Fruit fly (Drosophila melanogaster) whole organism, embryonic: Measurements from ENCODE around the gene Irc.

ENCODE experiments used
- CG10431 ChIP-seq: fragments of 200-800 bp; sonication (Bioruptor generic); optimal IDR thresholded peaks from 3 replicates; lab custom pipeline; 2018; ENCODE audit warnings: missing biosample characterization, mild to moderate bottlenecking, missing genetic modification characterization
- CG10462 ChIP-seq: fragments of 200-800 bp; sonication (Bioruptor generic); optimal IDR thresholded peaks from 2 replicates; lab custom pipeline; 2016; ENCODE audit warnings: missing biosample characterization, missing genetic modification characterization
- CG11093 ChIP-seq: fragments of 200-800 bp; sonication (Bioruptor generic); IDR thresholded peaks from 3 replicates; pipeline ENCODE4 v1.3.6; 2022; ENCODE audit warnings: missing biosample characterization, missing genetic modification characterization
- CG11398 ChIP-seq: fragments of 200-800 bp; sonication (Bioruptor generic); optimal IDR thresholded peaks from 2 replicates; lab custom pipeline; 2016; ENCODE audit warnings: missing biosample characterization, missing genetic modification characterization
- CG11504 ChIP-seq: fragments of 200-800 bp; sonication (Bioruptor generic); optimal IDR thresholded peaks from 3 replicates; lab custom pipeline; 2019; ENCODE audit warnings: missing biosample characterization, mild to moderate bottlenecking, missing genetic modification characterization, moderate library complexity
- CG13123 ChIP-seq: fragments of 200-800 bp; sonication (Bioruptor generic); optimal IDR thresholded peaks from 2 replicates; lab custom pipeline; 2016; ENCODE audit warnings: missing biosample characterization, missing genetic modification characterization
- CG14710 ChIP-seq: fragments of 200-800 bp; sonication (Bioruptor generic); optimal IDR thresholded peaks from 3 replicates; lab custom pipeline; 2019; ENCODE audit warnings: missing biosample characterization, mild to moderate bottlenecking, missing genetic modification characterization, moderate library complexity
- CG15073 ChIP-seq: fragments of 200-800 bp; sonication (Bioruptor generic); optimal IDR thresholded peaks from 2 replicates; lab custom pipeline; 2016; ENCODE audit warnings: missing biosample characterization, missing genetic modification characterization
- CG15601 ChIP-seq: fragments of 200-800 bp; sonication (Bioruptor generic); optimal IDR thresholded peaks from 3 replicates; lab custom pipeline; 2019; ENCODE audit warnings: missing biosample characterization, mild to moderate bottlenecking, missing genetic modification characterization, moderate library complexity
- CG2875 ChIP-seq: fragments of 200-800 bp; sonication (Bioruptor generic); optimal IDR thresholded peaks from 2 replicates; lab custom pipeline; 2017; ENCODE audit warnings: missing biosample characterization, mild to moderate bottlenecking, missing genetic modification characterization, missing genetic modification reagents
- CG31441 ChIP-seq: fragments of 200-800 bp; sonication (Bioruptor generic); IDR thresholded peaks from 2 replicates; pipeline ENCODE4 v1.3.6; 2022; ENCODE audit warnings: missing biosample characterization, missing genetic modification characterization
- CG3726 ChIP-seq: fragments of 200-800 bp; sonication (Bioruptor generic); IDR thresholded peaks from 3 replicates; pipeline ENCODE4, ENCODE4 v1.3.6; 2022; ENCODE audit warnings: missing biosample characterization, missing genetic modification characterization
- CG4328 ChIP-seq: fragments of 200-800 bp; sonication (Bioruptor generic); optimal IDR thresholded peaks from 3 replicates; lab custom pipeline; 2017; ENCODE audit warnings: missing biosample characterization, missing genetic modification reagents, missing genetic modification characterization
- CG7372 ChIP-seq: fragments of 200-800 bp; sonication (Bioruptor generic); IDR thresholded peaks from 2 replicates; pipeline ENCODE4 v1.3.6; 2022; ENCODE audit warnings: missing biosample characterization, missing genetic modification characterization
- CG7745 ChIP-seq: fragments of 200-800 bp; sonication (Bioruptor generic); optimal IDR thresholded peaks from 2 replicates; lab custom pipeline; 2018; ENCODE audit warnings: missing biosample characterization, mild to moderate bottlenecking, missing genetic modification characterization, moderate library complexity
- CG9437 ChIP-seq: fragments of 200-800 bp; sonication (Bioruptor generic); optimal IDR thresholded peaks from 2 replicates; lab custom pipeline; 2018; ENCODE audit warnings: missing biosample characterization, mild to moderate bottlenecking, missing genetic modification characterization
- D19B ChIP-seq: fragments of 200-800 bp; sonication (Bioruptor generic); optimal IDR thresholded peaks from 2 replicates; lab custom pipeline; 2017; ENCODE audit warnings: missing biosample characterization, mild to moderate bottlenecking, missing genetic modification characterization
- E2f1 ChIP-seq: fragments of 200-800 bp; sonication (Bioruptor generic); IDR thresholded peaks from 2 replicates; pipeline ENCODE4 v1.3.6; 2022; ENCODE audit warnings: missing biosample characterization, missing genetic modification characterization
- Elba2 ChIP-seq: fragments of 200-800 bp; sonication (Bioruptor generic); optimal IDR thresholded peaks from 3 replicates; lab custom pipeline; 2016; ENCODE audit warnings: missing biosample characterization, missing genetic modification characterization
- Gsc ChIP-seq: fragments of 200-800 bp; sonication (Bioruptor generic); IDR thresholded peaks from 2 replicates; pipeline ENCODE4 v1.3.6; 2022; ENCODE audit warnings: missing biosample characterization, missing genetic modification characterization
- HHEX ChIP-seq: fragments of 200-800 bp; sonication (Bioruptor generic); optimal IDR thresholded peaks from 3 replicates; lab custom pipeline; 2017; ENCODE audit warnings: missing biosample characterization, mild to moderate bottlenecking, missing genetic modification characterization, missing genetic modification reagents
- Hey ChIP-seq: fragments of 200-800 bp; sonication (Bioruptor generic); optimal IDR thresholded peaks from 3 replicates; lab custom pipeline; 2018; ENCODE audit warnings: missing biosample characterization, mild to moderate bottlenecking, missing genetic modification characterization
- Hsf ChIP-seq: fragments of 200-800 bp; sonication (Bioruptor generic); optimal IDR thresholded peaks from 3 replicates; lab custom pipeline; 2016; ENCODE audit warnings: missing biosample characterization, missing genetic modification characterization
- NFAT ChIP-seq: fragments of 200-800 bp; sonication (Bioruptor generic); IDR thresholded peaks from 2 replicates; pipeline ENCODE4 v1.3.6; 2022; ENCODE audit warnings: missing biosample characterization, missing genetic modification characterization
- Rx ChIP-seq: fragments of 200-800 bp; sonication (Bioruptor generic); IDR thresholded peaks from 2 replicates; pipeline ENCODE4 v1.3.6; 2022; ENCODE audit warnings: missing biosample characterization, missing genetic modification characterization
- ac ChIP-seq: fragments of 200-800 bp; sonication (Bioruptor generic); optimal IDR thresholded peaks from 3 replicates; lab custom pipeline; 2017; ENCODE audit warnings: missing biosample characterization, mild to moderate bottlenecking, missing genetic modification characterization
- amos ChIP-seq: fragments of 200-800 bp; sonication (Bioruptor generic); IDR thresholded peaks from 2 replicates; pipeline ENCODE4 v1.3.6; 2022; ENCODE audit warnings: missing biosample characterization, missing genetic modification characterization; ENCODE audit not compliant: partially characterized antibody
- ap ChIP-seq: fragments of 200-800 bp; sonication (Bioruptor generic); IDR thresholded peaks from 2 replicates; pipeline ENCODE4 v1.3.6; 2022; ENCODE audit warnings: missing biosample characterization, missing genetic modification characterization
- caup ChIP-seq: fragments of 200-800 bp; sonication (Bioruptor generic); optimal IDR thresholded peaks from 3 replicates; lab custom pipeline; 2017; ENCODE audit warnings: missing biosample characterization, mild to moderate bottlenecking, missing genetic modification characterization, moderate library complexity; ENCODE audit not compliant: severe bottlenecking
- chinmo ChIP-seq: fragments of 200-800 bp; sonication (Bioruptor generic); IDR thresholded peaks from 4 replicates; pipeline ENCODE4 v1.3.6; 2022; ENCODE audit warnings: missing biosample characterization, missing genetic modification characterization; ENCODE audit not compliant: partially characterized antibody
- ci ChIP-seq: fragments of 200-800 bp; sonication (Bioruptor generic); IDR thresholded peaks from 3 replicates; pipeline ENCODE4 v1.3.6; 2022; ENCODE audit warnings: missing biosample characterization, missing genetic modification characterization
- dmrt99B ChIP-seq: fragments of 200-800 bp; sonication (Bioruptor generic); optimal IDR thresholded peaks from 2 replicates; lab custom pipeline; 2018; ENCODE audit warnings: missing biosample characterization, mild to moderate bottlenecking, missing genetic modification characterization, moderate library complexity
- fd102C ChIP-seq: fragments of 200-800 bp; sonication (Bioruptor generic); optimal IDR thresholded peaks from 2 replicates; lab custom pipeline; 2018; ENCODE audit warnings: missing biosample characterization, mild to moderate bottlenecking, missing genetic modification characterization, moderate library complexity
- fru ChIP-seq: fragments of >200 bp; optimal IDR thresholded peaks from 2 replicates; lab custom pipeline; 2017
- gcm ChIP-seq: fragments of 200-800 bp; sonication (Bioruptor generic); optimal IDR thresholded peaks from 2 replicates; lab custom pipeline; 2019; ENCODE audit warnings: missing biosample characterization, mild to moderate bottlenecking, missing genetic modification characterization, moderate library complexity
- grn ChIP-seq: fragments of 200-800 bp; sonication (Bioruptor generic); optimal IDR thresholded peaks from 3 replicates; lab custom pipeline; 2017; ENCODE audit warnings: missing biosample characterization, missing genetic modification characterization
- jigr1 ChIP-seq: fragments of 200-800 bp; sonication (Bioruptor generic); IDR thresholded peaks from 3 replicates; pipeline ENCODE4 v1.3.6; 2022; ENCODE audit warnings: missing biosample characterization, missing genetic modification characterization
- kah ChIP-seq: fragments of 200-800 bp; sonication (Bioruptor generic); optimal IDR thresholded peaks from 2 replicates; lab custom pipeline; 2018; ENCODE audit warnings: missing biosample characterization, mild to moderate bottlenecking, missing genetic modification characterization
- nau ChIP-seq: fragments of 200-800 bp; sonication (Bioruptor generic); optimal IDR thresholded peaks from 3 replicates; lab custom pipeline; 2017; ENCODE audit warnings: missing biosample characterization, mild to moderate bottlenecking, missing genetic modification characterization, missing genetic modification reagents
- oc ChIP-seq: fragments of 200-800 bp; sonication (Bioruptor generic); optimal IDR thresholded peaks from 2 replicates; lab custom pipeline; 2018; ENCODE audit warnings: missing biosample characterization, mild to moderate bottlenecking, missing genetic modification characterization, moderate library complexity
- pum ChIP-seq: fragments of 200-800 bp; sonication (Bioruptor generic); optimal IDR thresholded peaks from 2 replicates; lab custom pipeline; 2016; ENCODE audit warnings: missing biosample characterization, missing genetic modification characterization
- pzg ChIP-seq: fragments of 200-800 bp; sonication (Bioruptor generic); optimal IDR thresholded peaks from 3 replicates; lab custom pipeline; 2018; ENCODE audit warnings: missing biosample characterization, mild to moderate bottlenecking, missing genetic modification characterization, moderate library complexity
- seq ChIP-seq: fragments of 200-800 bp; sonication (Bioruptor generic); IDR thresholded peaks from 2 replicates; pipeline ENCODE4 v1.3.6; 2022; ENCODE audit warnings: missing biosample characterization, missing genetic modification characterization
- sisA ChIP-seq: fragments of 200-800 bp; sonication (Bioruptor generic); IDR thresholded peaks from 2 replicates; pipeline ENCODE4 v1.3.6; 2022; ENCODE audit warnings: missing biosample characterization, missing genetic modification characterization
- sob ChIP-seq: fragments of 200-800 bp; sonication (Bioruptor generic); IDR thresholded peaks from 2 replicates; pipeline ENCODE4 v1.3.6; 2022; ENCODE audit warnings: missing biosample characterization, missing genetic modification characterization
- sr ChIP-seq: fragments of 200-800 bp; sonication (Bioruptor generic); IDR thresholded peaks from 3 replicates; pipeline ENCODE4 v1.3.6; 2022; ENCODE audit warnings: missing biosample characterization, missing genetic modification characterization
- vfl ChIP-seq: fragments of 200-800 bp; sonication (Bioruptor generic); optimal IDR thresholded peaks from 2 replicates; lab custom pipeline; 2016; ENCODE audit warnings: missing biosample characterization, missing genetic modification characterization
- vnd ChIP-seq: fragments of 200-800 bp; sonication (Bioruptor generic); IDR thresholded peaks from 3 replicates; pipeline ENCODE4 v1.3.6; 2022; ENCODE audit warnings: missing biosample characterization, missing genetic modification characterization; ENCODE audit not compliant: partially characterized antibody
- zfh2 ChIP-seq: fragments of 200-800 bp; sonication (Bioruptor generic); optimal IDR thresholded peaks from 2 replicates; lab custom pipeline; 2016; ENCODE audit warnings: missing biosample characterization, missing genetic modification characterization

The Irc gene

dm6 chr3R:16957759-16958536, 44.7 kb upstream of the Irc start (continued):
- TF ChIP-seq pzg (GFP tag; lab: Kevin White, UChicago) = peak; percentile 12
- TF ChIP-seq amos = peak; percentile 12; the same call in 1 of the 2 replicates
- TF ChIP-seq Gsc (GFP tag; lab: Robert Waterston, UW) = no peak
- peak; percentile 92 for TF ChIP-seq CG14710
- no peak for TF ChIP-seq CG11398
- TF ChIP-seq zfh2 = no peak
- peak; percentile 24 for TF ChIP-seq fd102C
- TF ChIP-seq grn (GFP tag; lab: Kevin White, UChicago) = no peak
- TF ChIP-seq ac (GFP tag; lab: Kevin White, UChicago) = peak; percentile 38
- TF ChIP-seq NFAT = peak; percentile 60
- peak; percentile 64 for TF ChIP-seq CG10431 (GFP tag; lab: Kevin White, UChicago)
- no peak for TF ChIP-seq jigr1 (GFP tag; lab: Robert Waterston, UW)
- 0 out of 4 replicates have a peak, but pooled peaks have one; percentile 45 for TF ChIP-seq chinmo (GFP tag; lab: Robert Waterston, UW)
- TF ChIP-seq seq (GFP tag; lab: Robert Waterston, UW) = 0 out of 2 replicates have a peak, but pooled peaks have one; percentile 34
- TF ChIP-seq Hsf (GFP tag; lab: Kevin White, UChicago) = peak; percentile 33
- peak; percentile 92 for TF ChIP-seq CG9437 (GFP tag; lab: Kevin White, UChicago)
- TF ChIP-seq Hey (tag; lab: Kevin White, UChicago) = no peak
- 0 out of 3 replicates have a peak, but pooled peaks have one; percentile 38 for TF ChIP-seq CG3726 (GFP tag; lab: Robert Waterston, UW)
- TF ChIP-seq vfl (GFP tag; lab: Kevin White, UChicago) = no peak
- TF ChIP-seq E2f1 = 0 out of 2 replicates have a peak, but pooled peaks have one; percentile 48
- TF ChIP-seq vnd (GFP tag; lab: Robert Waterston, UW) = no peak
- peak; percentile 82 for TF ChIP-seq CG2875 (GFP tag; lab: Kevin White, UChicago)
- TF ChIP-seq kah (GFP tag; lab: Kevin White, UChicago) = peak; percentile 48
- no peak for TF ChIP-seq CG7745 (tag; lab: Kevin White, UChicago)
- TF ChIP-seq oc (tag; lab: Kevin White, UChicago) = peak; percentile 63
- peak; percentile 81 for TF ChIP-seq CG10462 (GFP tag; lab: Kevin White, UChicago)
- peak; percentile 94 for TF ChIP-seq CG31441
- no peak for TF ChIP-seq ap (GFP tag; lab: Robert Waterston, UW)
- TF ChIP-seq D19B (GFP tag; lab: Kevin White, UChicago) = peak; percentile 59
- TF ChIP-seq pum = peak; percentile 46
- TF ChIP-seq fru = no peak
- no peak for TF ChIP-seq sr (GFP tag; lab: Robert Waterston, UW)
- peak; percentile 85 for TF ChIP-seq gcm (GFP tag; lab: Kevin White, UChicago)
- no peak for TF ChIP-seq Elba2
- peak; percentile 17; the same call in 1 of the 2 replicates for TF ChIP-seq sob
- TF ChIP-seq ci (GFP tag; lab: Robert Waterston, UW) = peak; percentile 31
- TF ChIP-seq nau (GFP tag; lab: Kevin White, UChicago) = no peak
- TF ChIP-seq Rx (GFP tag; lab: Robert Waterston, UW) = peak; percentile 27
- TF ChIP-seq CG7372 (GFP tag; lab: Robert Waterston, UW) = peak; percentile 50
- peak; percentile 53 for TF ChIP-seq sisA
- TF ChIP-seq HHEX = peak; percentile 75
- peak; percentile 57 for TF ChIP-seq CG13123 (GFP tag; lab: Kevin White, UChicago)
- peak; percentile 84 for TF ChIP-seq caup (GFP tag; lab: Kevin White, UChicago)
- TF ChIP-seq CG15601 = peak; percentile 77
- TF ChIP-seq CG4328 (GFP tag; lab: Kevin White, UChicago) = peak; percentile 81
- TF ChIP-seq dmrt99B (tag; lab: Kevin White, UChicago) = peak; percentile 86
- TF ChIP-seq CG15073 (GFP tag; lab: Kevin White, UChicago) = peak; percentile 47
- peak; percentile 91 for TF ChIP-seq CG11504 (tag; lab: Kevin White, UChicago)
- 0 out of 3 replicates have a peak, but pooled peaks have one; percentile 44 for TF ChIP-seq CG11093 (GFP tag; lab: Robert Waterston, UW)
